Fruit fly (Drosophila melanogaster): ENCODE measurements around the gene CG31626.

Gene CG31626

DNA sequence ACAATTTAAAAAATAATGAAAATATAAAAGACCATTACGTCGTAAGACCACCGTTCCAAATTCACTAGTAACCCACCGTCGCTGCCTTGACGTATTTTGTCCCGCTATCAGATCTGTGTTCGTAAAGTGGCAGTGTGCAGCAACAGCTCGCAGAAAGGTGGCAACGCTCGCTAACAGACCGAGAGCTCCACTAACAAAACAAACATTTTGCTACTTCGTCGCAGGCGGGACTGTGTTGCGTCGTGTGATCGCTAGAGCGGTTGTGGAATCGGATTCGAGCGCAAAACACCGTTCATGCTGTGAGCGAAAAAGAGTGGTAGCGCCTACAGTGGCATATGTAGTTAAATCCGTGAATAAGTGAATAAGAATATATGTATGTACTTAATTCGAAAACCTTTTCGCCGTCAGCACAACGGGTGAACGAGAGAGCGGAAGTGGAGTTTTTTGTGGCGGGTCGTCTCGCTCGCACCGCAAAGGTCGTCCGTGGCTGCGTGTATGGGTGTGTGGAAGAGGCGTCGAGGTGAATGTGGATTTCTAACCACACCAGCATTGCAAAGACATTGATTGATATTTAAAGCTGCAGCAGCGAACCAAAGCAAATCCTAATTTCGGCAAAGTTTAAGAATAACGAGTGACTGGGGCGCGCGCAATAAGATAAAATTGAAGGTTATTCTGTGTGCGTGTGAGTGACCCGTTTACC lies 665 bp upstream of the CG31626 start, which contains the start of gene Hr39 (continued):
- TF ChIP-seq CG30020 (tag; optimal IDR thresholded peaks at IDR 0.05) (peak; percentile 99), Deaf1 (tag; optimal IDR thresholded peaks at IDR 0.05) (peak; percentile 75), gce (GFP tag; IDR thresholded peaks at IDR 0.05) (no peak), chn (GFP tag; optimal IDR thresholded peaks at IDR 0.05) (peak; percentile 7), danr (GFP tag; IDR thresholded peaks at IDR 0.05) (no peak), fru (optimal IDR thresholded peaks at IDR 0.05) (no peak), fu2 (GFP tag; optimal IDR thresholded peaks at IDR 0.05) (peak; percentile 31), Ets65A (GFP tag) (peak; percentile 94), jigr1 (GFP tag; IDR thresholded peaks at IDR 0.05) (no peak), tio (GFP tag; optimal IDR thresholded peaks at IDR 0.05) (no peak), vnd (GFP tag; IDR thresholded peaks at IDR 0.05; ENCODE audit: partially characterized antibody) (no peak), ssp (GFP tag; IDR thresholded peaks at IDR 0.05) (no peak), Dip2 (GFP tag; IDR thresholded peaks at IDR 0.05) (no peak), CG10267 (tag; optimal IDR thresholded peaks at IDR 0.05) (peak; percentile 86), NK7.1 (GFP tag; optimal IDR thresholded peaks at IDR 0.05) (no peak), zf30C (GFP tag; optimal IDR thresholded peaks at IDR 0.05) (no peak), MESR4 (GFP tag; optimal IDR thresholded peaks at IDR 0.05) (peak; percentile 78), Scr (GFP tag; IDR thresholded peaks at IDR 0.05; ENCODE audit: partially characterized antibody) (no peak), sug (tag; optimal IDR thresholded peaks at IDR 0.05) (peak; percentile 5), sob (GFP tag; IDR thresholded peaks at IDR 0.05) (no peak), Atf6 (GFP tag; IDR thresholded peaks at IDR 0.05) (no peak), phol (tag; optimal IDR thresholded peaks at IDR 0.05) (peak; percentile 67), Abd-B (GFP tag; optimal IDR thresholded peaks at IDR 0.05) (peak; percentile 57), CG2120 (GFP tag; optimal IDR thresholded peaks at IDR 0.05) (peak; percentile 14), CHES-1-like (GFP tag; optimal IDR thresholded peaks at IDR 0.05) (peak; percentile 74), ato (GFP tag; IDR thresholded peaks at IDR 0.05; ENCODE audit: partially characterized antibody) (no peak), gro (GFP tag; optimal IDR thresholded peaks at IDR 0.05) (no peak), CG3838 (GFP tag; optimal IDR thresholded peaks at IDR 0.05) (peak; percentile 97), wek (GFP tag; optimal IDR thresholded peaks at IDR 0.05) (peak; percentile 15), YL-1 (GFP tag; optimal IDR thresholded peaks at IDR 0.05) (peak; percentile 23), CG15514 (GFP tag; optimal IDR thresholded peaks at IDR 0.05) (peak; percentile 87)

DNA sequence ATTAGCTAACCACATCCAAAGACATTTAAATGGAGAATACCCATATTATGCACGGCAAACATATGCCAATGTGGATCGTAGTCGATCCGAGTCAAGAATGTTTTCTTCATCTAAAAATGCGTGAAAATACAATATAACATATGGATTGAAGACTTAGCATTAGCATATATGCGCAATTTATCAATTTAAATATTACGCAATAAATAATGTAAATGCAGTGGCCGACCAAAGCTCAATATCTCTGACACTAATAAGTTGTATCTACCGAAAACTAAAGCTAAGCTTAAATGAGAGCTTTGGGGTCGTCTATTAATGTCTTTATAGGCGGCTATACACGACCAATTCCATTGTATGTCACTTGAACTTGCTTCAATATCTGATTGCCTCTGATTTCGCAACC lies 1.1 kb downstream of the CG31626 start:
- TF ChIP-seq croc (GFP tag; conservative IDR thresholded peaks at IDR 0.05) (no peak), CG18011 (GFP tag; optimal IDR thresholded peaks at IDR 0.05) (peak; percentile 93), CG7963 (GFP tag; IDR thresholded peaks at IDR 0.05; ENCODE audit: partially characterized antibody) (no peak), emc (GFP tag; optimal IDR thresholded peaks at IDR 0.05) (no peak), CG12219 (GFP tag; optimal IDR thresholded peaks at IDR 0.05) (no peak), Pdp1 (GFP tag; optimal IDR thresholded peaks at IDR 0.05) (peak in 1 of 2 experiments; percentile 87), trem (tag; optimal IDR thresholded peaks at IDR 0.05) (no peak), chinmo (GFP tag; IDR thresholded peaks at IDR 0.05; ENCODE audit: partially characterized antibody) (peak; percentile 64; the same call in 1 of the 4 replicates), CG4282 (GFP tag; optimal IDR thresholded peaks at IDR 0.05) (no peak), Elba2 (GFP tag; optimal IDR thresholded peaks at IDR 0.05) (no peak), CG9817 (tag; optimal IDR thresholded peaks at IDR 0.05) (no peak), Med (GFP tag) (peak; percentile 52), tin (GFP tag; optimal IDR thresholded peaks at IDR 0.05) (no peak), CG1792 (GFP tag; optimal IDR thresholded peaks at IDR 0.05) (no peak), ERR (GFP tag; optimal IDR thresholded peaks at IDR 0.05) (no peak), CG4328 (GFP tag; optimal IDR thresholded peaks at IDR 0.05) (peak; percentile 15), zfh2 (GFP tag; optimal IDR thresholded peaks at IDR 0.05) (no peak), Rfx (GFP tag; IDR thresholded peaks at IDR 0.05) (0 out of 2 replicates have a peak, but pooled peaks have one; percentile 6), Hr78 (GFP tag; optimal IDR thresholded peaks at IDR 0.05) (peak in 1 of 2 experiments; percentile 51), fu2 (GFP tag; optimal IDR thresholded peaks at IDR 0.05) (no peak), Atf6 (GFP tag; IDR thresholded peaks at IDR 0.05) (no peak), Dref (GFP tag; IDR thresholded peaks at IDR 0.05) (no peak)

All from whole organism, embryonic.